Worm (Caenorhabditis elegans) whole organism, young adult: ENCODE measurements around the gene F22F4.4.
A peak's percentile ranks its signal among the peaks of the same experiment; 100 is the strongest.

ENCODE experiments used
- B0035.1 ChIP-seq: sonication (generic microtip); optimal IDR thresholded peaks from 2 replicates; lab custom pipeline; 2016; ENCODE audit warnings: missing genetic modification characterization, mild to moderate bottlenecking, missing compliant biosample characterization, missing genotype, missing genetic modification reagents
- B0261.1 ChIP-seq: sonication (generic microtip); optimal IDR thresholded peaks from 2 replicates; lab custom pipeline; 2016; ENCODE audit warnings: mild to moderate bottlenecking, missing genetic modification characterization, moderate library complexity, missing compliant biosample characterization
- B0336.3 ChIP-seq: fragments of 200-800 bp; sonication (Bioruptor generic); IDR thresholded peaks from 2 replicates; pipeline ENCODE4 v1.3.6; 2022; ENCODE audit warnings: missing genetic modification characterization, missing compliant biosample characterization
- F37B4.10 ChIP-seq: fragments of 200-800 bp; sonication (Bioruptor generic); IDR thresholded peaks from 2 replicates; pipeline ENCODE4 v1.3.6; 2022; ENCODE audit warnings: missing genetic modification characterization, missing compliant biosample characterization
- F39B2.1 ChIP-seq: fragments of 200-800 bp; sonication (Bioruptor generic); IDR thresholded peaks from 2 replicates; pipeline ENCODE4 v1.3.6; 2022; ENCODE audit warnings: missing genetic modification reagents, missing genetic modification characterization, missing compliant biosample characterization
- F49E8.2 ChIP-seq: sonication (generic microtip); optimal IDR thresholded peaks from 3 replicates; lab custom pipeline; 2017; ENCODE audit warnings: missing genetic modification characterization, mild to moderate bottlenecking, missing compliant biosample characterization, antibody characterized with exemption, moderate library complexity; ENCODE audit not compliant: insufficient read depth
- F57A8.1 ChIP-seq: fragments of 200-800 bp; sonication (Bioruptor generic); optimal IDR thresholded peaks from 2 replicates; lab custom pipeline; 2018; ENCODE audit warnings: mild to moderate bottlenecking, missing genetic modification characterization, moderate library complexity, missing compliant biosample characterization
- F57C9.4 ChIP-seq: sonication (generic microtip); optimal IDR thresholded peaks from 2 replicates; lab custom pipeline; 2017; ENCODE audit warnings: mild to moderate bottlenecking, missing genetic modification characterization, missing compliant biosample characterization
- K11D2.4 ChIP-seq: fragments of 200-800 bp; sonication (Bioruptor generic); IDR thresholded peaks from 2 replicates; pipeline ENCODE4 v1.3.6; 2022; ENCODE audit warnings: missing genetic modification reagents, missing genetic modification characterization, missing compliant biosample characterization
- T07F8.4 ChIP-seq: sonication (generic microtip); optimal IDR thresholded peaks from 2 replicates; lab custom pipeline; 2016; ENCODE audit warnings: mild to moderate bottlenecking, missing genetic modification characterization, moderate library complexity, missing compliant biosample characterization
- Y53G8AR.9 ChIP-seq: fragments of 200-800 bp; sonication (Bioruptor generic); conservative IDR thresholded peaks from 2 replicates; pipeline ENCODE4 v1.3.6; 2022; ENCODE audit warnings: missing genetic modification reagents, missing genetic modification characterization, missing compliant biosample characterization
- Y56A3A.18 ChIP-seq: fragments of 200-800 bp; sonication (Bioruptor generic); IDR thresholded peaks from 2 replicates; pipeline ENCODE4 v1.3.6; 2022; ENCODE audit warnings: missing genetic modification reagents, missing genetic modification characterization, missing compliant biosample characterization
- Y67H2A.10 ChIP-seq: fragments of 200-800 bp; sonication (Bioruptor generic); conservative IDR thresholded peaks from 2 replicates; pipeline ENCODE4 v1.3.6; 2022; ENCODE audit warnings: missing genetic modification reagents, missing genetic modification characterization, missing compliant biosample characterization
- aptf-3 ChIP-seq: fragments of 200-800 bp; sonication (Bioruptor generic); IDR thresholded peaks from 2 replicates; pipeline ENCODE4 v1.3.6; 2022; ENCODE audit warnings: missing genetic modification characterization, missing compliant biosample characterization
- atf-7 ChIP-seq: sonication (generic microtip); optimal IDR thresholded peaks from 2 replicates; lab custom pipeline; 2017; ENCODE audit warnings: mild to moderate bottlenecking, missing genetic modification characterization, missing compliant biosample characterization
- attf-3 ChIP-seq: fragments of 200-800 bp; sonication (Bioruptor generic); conservative IDR thresholded peaks from 2 replicates; pipeline ENCODE4 v1.3.6; 2022; ENCODE audit warnings: missing genetic modification reagents, missing genetic modification characterization, missing compliant biosample characterization
- attf-6 ChIP-seq: fragments of 200-800 bp; sonication (Bioruptor generic); IDR thresholded peaks from 2 replicates; pipeline ENCODE4 v1.3.6; 2022; ENCODE audit warnings: missing genetic modification reagents, missing genetic modification characterization, missing compliant biosample characterization
- bed-2 ChIP-seq: fragments of 200-800 bp; sonication (Bioruptor generic); IDR thresholded peaks from 2 replicates; pipeline ENCODE4 v1.3.6; 2022; ENCODE audit warnings: missing genetic modification reagents, missing genetic modification characterization, missing compliant biosample characterization
- egrh-3 ChIP-seq: fragments of 200-800 bp; sonication (Bioruptor generic); IDR thresholded peaks from 2 replicates; pipeline ENCODE4 v1.3.6; 2022; ENCODE audit warnings: missing genetic modification reagents, missing genetic modification characterization, missing compliant biosample characterization
- ekl-4 ChIP-seq: fragments of 200-800 bp; sonication (Bioruptor generic); IDR thresholded peaks from 2 replicates; pipeline ENCODE4 v1.3.6; 2022; ENCODE audit warnings: missing genetic modification reagents, missing genetic modification characterization, missing compliant biosample characterization
- gei-17 ChIP-seq: fragments of 200-800 bp; sonication (Bioruptor generic); optimal IDR thresholded peaks from 2 replicates; lab custom pipeline; 2018; ENCODE audit warnings: mild to moderate bottlenecking, missing genetic modification characterization, missing compliant biosample characterization
- him-1 ChIP-seq: sonication (generic microtip); optimal IDR thresholded peaks from 2 replicates; lab custom pipeline; 2016; ENCODE audit warnings: missing genotype, missing genetic modification reagents, missing genetic modification characterization, missing compliant biosample characterization
- hlh-26 ChIP-seq: fragments of 200-800 bp; sonication (Bioruptor generic); conservative IDR thresholded peaks from 2 replicates; pipeline ENCODE4 v1.3.6; 2022; ENCODE audit warnings: missing genetic modification reagents, missing genetic modification characterization, missing compliant biosample characterization
- let-607 ChIP-seq, 2 experiments: fragments of 200-800 bp in 1 of 2; sonication (Bioruptor generic) in 1 of 2; sonication (generic microtip) in 1 of 2; optimal IDR thresholded peaks; 2 replicates each; lab custom pipeline; 2016 to 2018; ENCODE audit warnings: mild to moderate bottlenecking in 2 of 2, missing compliant biosample characterization in 2 of 2, missing genetic modification characterization in 2 of 2, moderate library complexity in 2 of 2, missing genotype in 1 of 2
- madf-10 ChIP-seq: sonication (generic microtip); optimal IDR thresholded peaks from 2 replicates; lab custom pipeline; 2016; ENCODE audit warnings: mild to moderate bottlenecking, missing genetic modification characterization, missing compliant biosample characterization
- mcd-1 ChIP-seq: fragments of 200-800 bp; sonication (Bioruptor generic); IDR thresholded peaks from 2 replicates; pipeline ENCODE4 v1.3.6; 2022; ENCODE audit warnings: missing genetic modification reagents, missing genetic modification characterization, missing compliant biosample characterization
- mes-4 ChIP-seq: sonication (generic microtip); optimal IDR thresholded peaks from 2 replicates; lab custom pipeline; 2016; ENCODE audit warnings: missing genotype, missing genetic modification characterization, missing compliant biosample characterization
- nhr-80 ChIP-seq: sonication (generic microtip); optimal IDR thresholded peaks from 2 replicates; lab custom pipeline; 2016; ENCODE audit warnings: missing genetic modification characterization, missing compliant biosample characterization
- pha-4 ChIP-seq: fragments of 150-350 bp; sonication (generic microtip); optimal IDR thresholded peaks from 2 replicates; lab custom pipeline; 2014; ENCODE audit warnings: missing biosample characterization, missing genetic modification reagents, missing genetic modification characterization
- snpc-4 ChIP-seq, 5 experiments: fragments of 150-350 bp in 1 of 5; sonication (generic microtip) in 4 of 5; optimal IDR thresholded peaks; 2 replicates each; lab custom pipeline; 2014 to 2018; ENCODE audit warnings: missing genetic modification characterization in 5 of 5, missing biosample characterization in 3 of 5, antibody characterized with exemption in 2 of 5, mild to moderate bottlenecking in 2 of 5, missing compliant biosample characterization in 2 of 5, missing genotype in 2 of 5, moderate library complexity in 2 of 5, missing genetic modification reagents in 1 of 5
- somi-1 ChIP-seq: fragments of 200-800 bp; sonication (Bioruptor generic); optimal IDR thresholded peaks from 2 replicates; lab custom pipeline; 2018; ENCODE audit warnings: mild to moderate bottlenecking, missing genetic modification characterization, missing compliant biosample characterization
- tbp1 ChIP-seq: fragments of 200-800 bp; sonication (Bioruptor generic); optimal IDR thresholded peaks from 2 replicates; lab custom pipeline; 2018; ENCODE audit warnings: mild to moderate bottlenecking, missing genetic modification characterization, missing compliant biosample characterization
- tbx-9 ChIP-seq: sonication (generic microtip); optimal IDR thresholded peaks from 2 replicates; lab custom pipeline; 2016; ENCODE audit warnings: borderline replicate concordance, missing genetic modification characterization, inconsistent platforms, missing compliant biosample characterization
- ztf-28 ChIP-seq: fragments of 200-800 bp; sonication (Bioruptor generic); IDR thresholded peaks from 2 replicates; pipeline ENCODE4 v1.3.6; 2022; ENCODE audit warnings: missing genetic modification reagents, missing genetic modification characterization, missing compliant biosample characterization
- ztf-6 ChIP-seq: fragments of 200-800 bp; sonication (Bioruptor generic); IDR thresholded peaks from 2 replicates; pipeline ENCODE4 v1.3.6; 2022; ENCODE audit warnings: missing genetic modification reagents, missing genetic modification characterization, missing compliant biosample characterization

F22F4.4 gene

ce11 chrX:6031169-6031568, 29.8 kb upstream of the F22F4.4 start, which contains the start of gene ipp-5 (continued):
- TF ChIP-seq tbx-9 (tag; lab: Kevin White, UChicago) (no peak), bed-2 (GFP tag; lab: Robert Waterston, UW) (no peak)

- TF ChIP-seq mes-4 (tag; lab: Kevin White, UChicago), result no peak
- TF ChIP-seq, all 124 proteins: peak for 0
These were observed 27.7 kb upstream of the F22F4.4 start for ce11 chrX:6029075-6029474.

- TF ChIP-seq attf-6 (no peak), nhr-80 (tag; lab: Kevin White, UChicago) (peak; percentile 45)
These were observed 25.6 kb upstream of the F22F4.4 start for ce11 chrX:6026732-6027528.

ce11 chrX:6024977-6025376, 23.6 kb upstream of the F22F4.4 start:
- no peak for TF ChIP-seq ztf-6 (GFP tag; lab: Robert Waterston, UW)
- TF ChIP-seq K11D2.4 (GFP tag; lab: Robert Waterston, UW), result no peak
- no peak for TF ChIP-seq somi-1
- TF ChIP-seq F57C9.4, result no peak
- no peak for TF ChIP-seq him-1 (tag; lab: Kevin White, UChicago)
- no peak for TF ChIP-seq snpc-4 (GFP tag; optimal IDR thresholded peaks at IDR 0.05; lab: Kevin White, UChicago)
- TF ChIP-seq snpc-4 (tag; optimal IDR thresholded peaks at IDR 0.05; lab: Kevin White, UChicago), result no peak
- TF ChIP-seq hlh-26 (GFP tag; lab: Robert Waterston, UW), result no peak
- no peak for TF ChIP-seq B0261.1 (tag; lab: Kevin White, UChicago)
- TF ChIP-seq T07F8.4, result no peak
- no peak for TF ChIP-seq attf-3
- TF ChIP-seq ekl-4 (GFP tag; lab: Robert Waterston, UW), result no peak
- no peak for TF ChIP-seq madf-10 (tag; lab: Kevin White, UChicago)
- no peak for TF ChIP-seq B0035.1
- no peak for TF ChIP-seq F39B2.1
- no peak for TF ChIP-seq mcd-1 (GFP tag; lab: Robert Waterston, UW)
- no peak for TF ChIP-seq aptf-3 (GFP tag; lab: Robert Waterston, UW)
- no peak for TF ChIP-seq Y67H2A.10
- TF ChIP-seq Y53G8AR.9 (GFP tag; lab: Robert Waterston, UW), result no peak
- TF ChIP-seq pha-4, result peak; percentile 23
- no peak for TF ChIP-seq F57A8.1
- TF ChIP-seq egrh-3, result no peak
- peak; percentile 17 for TF ChIP-seq tbp1 (GFP tag; lab: Kevin White, UChicago)
- peak; percentile 80 for TF ChIP-seq nhr-80 (tag; lab: Kevin White, UChicago)
- no peak for TF ChIP-seq ztf-28
- no peak for TF ChIP-seq Y56A3A.18 (GFP tag; lab: Robert Waterston, UW)
- TF ChIP-seq F37B4.10, result no peak
- TF ChIP-seq let-607 (tag; optimal IDR thresholded peaks at IDR 0.05; lab: Kevin White, UChicago), result no peak
- TF ChIP-seq atf-7 (tag; lab: Kevin White, UChicago), result peak; percentile 29
- no peak for TF ChIP-seq F49E8.2 (tag; lab: Kevin White, UChicago)
- no peak for TF ChIP-seq gei-17 (GFP tag; lab: Kevin White, UChicago)
- no peak for TF ChIP-seq B0336.3
